Worm (Caenorhabditis elegans) whole organism, L1 larva: ENCODE data around the gene sec-5.

Experiments used
- ces-1 ChIP-seq: fragments of 150-350 bp; optimal IDR thresholded peaks from 2 replicates; lab custom pipeline; 2014; ENCODE audit warnings: missing biosample characterization, missing genetic modification reagents, missing genetic modification characterization
- elt-3 ChIP-seq, 6 experiments: fragments of 150-350 bp in 1 of 6; sonication (generic microtip); optimal IDR thresholded peaks; 2 replicates each; lab custom pipeline; 2017 to 2018; ENCODE audit warnings: missing biosample characterization in 6 of 6, missing genetic modification characterization in 6 of 6, inconsistent platforms in 1 of 6
- fkh-10 ChIP-seq: sonication (generic microtip); optimal IDR thresholded peaks from 2 replicates; lab custom pipeline; 2017; ENCODE audit warnings: missing biosample characterization, missing genetic modification reagents, missing genetic modification characterization
- grh-1 ChIP-seq: fragments of 200-800 bp; sonication (Bioruptor generic); IDR thresholded peaks from 2 replicates; pipeline ENCODE4 v1.3.6; 2022; ENCODE audit warnings: missing genetic modification reagents, missing genetic modification characterization, missing compliant biosample characterization
- lin-13 ChIP-seq: fragments of 150-350 bp; optimal IDR thresholded peaks from 2 replicates; lab custom pipeline; 2014; ENCODE audit warnings: missing biosample characterization, missing genetic modification reagents, missing genetic modification characterization
- lsy-2 ChIP-seq, 2 experiments: fragments of 150-350 bp; optimal IDR thresholded peaks; 2 replicates each; lab custom pipeline; 2014; ENCODE audit warnings: missing biosample characterization in 2 of 2, missing genetic modification characterization in 2 of 2
- mep-1 ChIP-seq: fragments of 150-350 bp; optimal IDR thresholded peaks from 2 replicates; lab custom pipeline; 2014; ENCODE audit warnings: missing biosample characterization, missing genetic modification characterization
- nhr-77 ChIP-seq: fragments of 150-350 bp; optimal IDR thresholded peaks from 2 replicates; lab custom pipeline; 2014; ENCODE audit warnings: missing biosample characterization, missing genetic modification characterization
- pqm-1 ChIP-seq: sonication (generic microtip); optimal IDR thresholded peaks from 3 replicates; lab custom pipeline; 2017; ENCODE audit warnings: missing biosample characterization, missing genetic modification characterization
- skn-1 ChIP-seq: fragments of 150-350 bp; optimal IDR thresholded peaks from 2 replicates; lab custom pipeline; 2014; ENCODE audit warnings: missing biosample characterization, missing genetic modification characterization
- snpc-4 ChIP-seq: fragments of 150-350 bp; optimal IDR thresholded peaks from 2 replicates; lab custom pipeline; 2014; ENCODE audit warnings: missing biosample characterization, missing genetic modification characterization
- unc-130 ChIP-seq: fragments of 150-350 bp; optimal IDR thresholded peaks from 2 replicates; lab custom pipeline; 2017; ENCODE audit warnings: missing biosample characterization, missing genetic modification characterization, inconsistent platforms
- zag-1 ChIP-seq: fragments of 150-350 bp; optimal IDR thresholded peaks from 2 replicates; lab custom pipeline; 2014; ENCODE audit warnings: missing biosample characterization, missing genetic modification characterization
- ztf-4 ChIP-seq: fragments of 150-350 bp; optimal IDR thresholded peaks from 2 replicates; lab custom pipeline; 2014; ENCODE audit warnings: missing biosample characterization, missing genetic modification characterization

ce11 chrII:9178811-9179210 lies 1.9 kb upstream of the sec-5 start:
- TF ChIP-seq pqm-1 = no peak
- TF ChIP-seq lin-13 (GFP tag; lab: Kevin White, UChicago) = no peak
- TF ChIP-seq fkh-10 (GFP tag; lab: Kevin White, UChicago) = no peak
- no peak for TF ChIP-seq nhr-77
- no peak for TF ChIP-seq mep-1 (tag; lab: Kevin White, UChicago)
- no peak for TF ChIP-seq snpc-4 (tag; lab: Kevin White, UChicago)
- no peak for TF ChIP-seq grh-1 (GFP tag; lab: Robert Waterston, UW)
- TF ChIP-seq ztf-4 = no peak
- TF ChIP-seq unc-130 (tag; lab: Kevin White, UChicago) = no peak
- no peak for TF ChIP-seq lsy-2 (tag; optimal IDR thresholded peaks at IDR 0.05; lab: Kevin White, UChicago)
- TF ChIP-seq elt-3 (tag; optimal IDR thresholded peaks at IDR 0.05; lab: Kevin White, UChicago) = no peak
- TF ChIP-seq skn-1 = no peak
- no peak for TF ChIP-seq ces-1
- TF ChIP-seq zag-1 (tag; lab: Kevin White, UChicago) = no peak
